4 worm cellular contexts compared by ENCODE assay signal in genomic region chrX:15224128-15224527, ce11.
TF ChIP-seq lines count a peak whose summit lies in the region.

No protein-coding gene starts in this region.

TF ChIP-seq in whole organism, L1 larva, 84 proteins besides CTCF, POLR2A, EP300 and RAD21 (continues in another document):
- TF ChIP-seq mab-9 (GFP tag; IDR thresholded peaks at IDR 0.05; lab: Robert Waterston, UW) (no peak), unc-130 (tag; optimal IDR thresholded peaks at IDR 0.05; lab: Kevin White, UChicago) (peak; percentile 21), tbx-2 (tag; optimal IDR thresholded peaks at IDR 0.05; lab: Kevin White, UChicago) (no peak), nhr-12 (tag; optimal IDR thresholded peaks at IDR 0.05; lab: Kevin White, UChicago) (no peak), elt-3 (tag; optimal IDR thresholded peaks at IDR 0.05; lab: Kevin White, UChicago) (no peak), nhr-47 (tag; optimal IDR thresholded peaks at IDR 0.05; lab: Kevin White, UChicago) (no peak), sup-37 (GFP tag; optimal IDR thresholded peaks at IDR 0.05; lab: Kevin White, UChicago) (no peak), lin-14 (GFP tag; optimal IDR thresholded peaks at IDR 0.05; lab: Kevin White, UChicago) (peak; percentile 28), unc-98 (GFP tag; IDR thresholded peaks at IDR 0.05; lab: Robert Waterston, UW) (no peak), xbp-1 (tag; optimal IDR thresholded peaks at IDR 0.05; lab: Kevin White, UChicago) (no peak), fkh-4 (tag; optimal IDR thresholded peaks at IDR 0.05; lab: Kevin White, UChicago; ENCODE audit: borderline replicate concordance) (peak; percentile 88), skn-1 (tag; optimal IDR thresholded peaks at IDR 0.05; lab: Kevin White, UChicago) (peak; percentile 2), rnt-1 (tag; optimal IDR thresholded peaks at IDR 0.05; lab: Kevin White, UChicago) (peak; percentile 56), zag-1 (tag; optimal IDR thresholded peaks at IDR 0.05; lab: Kevin White, UChicago) (no peak), Y116A8C.19 (tag; optimal IDR thresholded peaks at IDR 0.05; lab: Kevin White, UChicago; ENCODE audit: borderline replicate concordance) (no peak), nhr-71 (tag; optimal IDR thresholded peaks at IDR 0.05; lab: Kevin White, UChicago) (no peak), C34B4.2 (tag; optimal IDR thresholded peaks at IDR 0.05; lab: Kevin White, UChicago) (no peak), tlp-1 (tag; optimal IDR thresholded peaks at IDR 0.05; lab: Kevin White, UChicago) (no peak), hpl-2 (GFP tag; optimal IDR thresholded peaks at IDR 0.05; lab: Kevin White, UChicago) (no peak), lin-39 (tag; optimal IDR thresholded peaks at IDR 0.05; lab: Kevin White, UChicago) (no peak), isw-1 (GFP tag; IDR thresholded peaks at IDR 0.05; lab: Robert Waterston, UW) (no peak), nhr-11 (tag; optimal IDR thresholded peaks at IDR 0.05; lab: Kevin White, UChicago) (no peak), efl-1 (optimal IDR thresholded peaks at IDR 0.05; lab: Kevin White, UChicago) (no peak), efl-1 (GFP tag; optimal IDR thresholded peaks at IDR 0.05 in 1 of 2; lab: Kevin White, UChicago) (no peak)

TF ChIP-seq in whole organism, L2 larva, 48 proteins besides CTCF, POLR2A, EP300 and RAD21:
- TF ChIP-seq nhr-129 (tag; optimal IDR thresholded peaks at IDR 0.05; lab: Kevin White, UChicago) (peak; percentile 28), ceh-16 (tag; optimal IDR thresholded peaks at IDR 0.05; lab: Kevin White, UChicago) (no peak), sma-9 (GFP tag; optimal IDR thresholded peaks at IDR 0.05; lab: Kevin White, UChicago) (peak; percentile 32), sma-9 (tag; optimal IDR thresholded peaks at IDR 0.05; lab: Kevin White, UChicago) (no peak)
TF ChIP-seq in whole organism, L2 larva: peak in this region for 2.

TF ChIP-seq in whole organism, late embryonic, 69 proteins besides CTCF, POLR2A, EP300 and RAD21:
- TF ChIP-seq madf-2 (tag; optimal IDR thresholded peaks at IDR 0.05; lab: Kevin White, UChicago): no peak
- TF ChIP-seq unc-55 (GFP tag; optimal IDR thresholded peaks at IDR 0.05; lab: Kevin White, UChicago): peak; percentile 87

TF ChIP-seq in whole organism, mixed stage, embryonic, 35 proteins besides CTCF, POLR2A, EP300 and RAD21:
- TF ChIP-seq sptf-1 (tag; optimal IDR thresholded peaks at IDR 0.05; lab: Kevin White, UChicago) (no peak), unc-62 (GFP tag; optimal IDR thresholded peaks at IDR 0.05; lab: Kevin White, UChicago) (peak; percentile 72), hlh-1 (tag; optimal IDR thresholded peaks at IDR 0.05; lab: Kevin White, UChicago) (peak; percentile 31)

Comparison
In these comparisons a context has a peak if more than half of its experiments do, and no peak if none do; other contexts are left out.
1. Of the 10 proteins assayed by ChIP-seq in both whole organism, L1 larva and whole organism, late embryonic: peak only in whole organism, L1 larva: rnt-1; only in whole organism, late embryonic: none; in both: none; in neither: 9.